Fruit fly (Drosophila melanogaster): ENCODE measurements around the gene Grasp65.

DNA sequence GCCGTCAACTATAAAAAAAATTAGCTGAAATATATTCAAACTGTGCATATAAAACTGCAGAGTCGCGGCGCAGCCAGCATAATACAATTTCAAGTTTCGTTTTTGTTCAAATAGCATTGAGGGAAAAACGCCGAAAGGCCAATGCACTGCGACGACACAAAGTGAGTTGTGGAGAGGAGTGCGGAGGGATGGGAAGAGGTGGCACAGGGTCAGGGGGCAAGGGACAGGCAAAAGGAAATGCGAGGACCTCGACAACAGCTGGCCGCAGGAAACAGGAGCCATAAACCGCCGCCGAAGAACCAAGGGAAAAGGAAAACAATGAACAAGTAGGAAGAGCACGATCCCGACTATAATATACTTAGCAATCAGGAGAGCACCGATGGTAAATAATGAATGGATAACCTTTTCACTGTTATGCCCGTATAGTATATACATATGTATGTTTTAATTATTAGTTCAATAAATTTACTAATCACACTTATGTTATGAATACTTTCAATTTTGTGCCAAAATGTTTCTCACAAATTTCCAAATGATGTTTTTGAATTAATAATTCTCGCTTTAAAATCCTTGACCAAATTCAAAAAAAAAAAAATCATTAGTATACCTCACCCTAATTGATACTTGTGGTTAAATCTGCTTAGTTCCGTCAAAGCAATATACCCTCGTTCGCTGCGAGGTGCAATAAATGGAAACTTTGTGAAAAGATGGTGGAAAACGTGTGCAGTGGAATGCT, 26.0 kb upstream of the Grasp65 start:
- TF ChIP-seq CG32121 (GFP tag; IDR thresholded peaks at IDR 0.05) (no peak), CG8301 (tag; optimal IDR thresholded peaks at IDR 0.05) (peak; percentile 57), EcR (GFP tag; optimal IDR thresholded peaks at IDR 0.05) (peak; percentile 96), CG10348 (GFP tag; IDR thresholded peaks at IDR 0.05) (no peak)

Data from whole organism, pupa.